In the genomic region with DNA sequence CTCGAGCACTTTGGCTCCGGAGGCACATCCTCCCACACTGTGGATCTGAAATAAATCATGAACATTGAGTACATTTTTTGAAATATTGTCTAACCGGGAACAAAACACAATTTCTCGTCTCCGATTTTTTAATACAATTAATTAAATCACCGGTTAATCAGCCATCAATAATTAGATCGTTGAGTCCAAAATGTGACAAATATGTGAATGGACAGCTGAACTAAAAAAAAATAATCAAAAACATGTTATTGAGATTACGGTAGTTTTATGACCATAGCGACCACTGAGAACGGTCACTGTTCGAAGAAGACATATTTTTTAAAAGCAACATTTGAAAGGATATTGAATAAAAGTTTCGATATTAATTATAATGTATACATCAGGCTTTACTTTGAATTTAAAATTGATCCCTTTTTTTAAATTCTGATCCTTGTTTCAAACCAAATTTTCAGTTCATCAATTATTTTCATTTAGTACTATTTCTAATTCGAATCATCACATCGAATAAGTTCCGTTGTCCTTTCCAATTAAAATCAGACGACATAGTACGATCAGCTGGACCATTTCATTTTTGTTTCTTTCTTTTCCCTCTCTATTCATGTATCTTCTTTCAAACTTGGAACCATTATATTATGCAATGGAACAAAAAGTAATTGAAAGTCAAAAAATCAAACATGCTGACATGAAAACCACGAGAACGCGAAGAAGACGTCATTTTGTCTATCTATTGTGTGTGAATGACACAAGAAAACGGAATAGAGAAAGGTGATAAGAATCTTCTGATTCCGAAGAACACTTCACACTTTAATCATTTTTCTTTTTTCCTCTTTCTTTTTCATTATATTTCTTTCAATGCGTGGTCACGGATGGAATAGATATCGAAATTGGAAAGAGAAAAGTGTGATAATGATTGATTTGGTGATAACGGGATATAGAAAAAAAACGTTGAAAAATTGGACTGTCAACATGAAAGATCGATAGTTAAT, we compare ENCODE assay signal across 7 worm cellular contexts.
A peak's percentile ranks its signal among the peaks of the same experiment; 100 is the strongest.
TF ChIP-seq lines count a peak whose summit lies in the region.

No protein-coding gene starts in this region.

TF ChIP-seq in whole organism, L1 larva, 84 proteins besides CTCF, POLR2A, EP300 and RAD21 (continues in another document):
- TF ChIP-seq ceh-8 (GFP tag; optimal IDR thresholded peaks at IDR 0.05; lab: Kevin White, UChicago) = no peak
- peak; percentile 51 for TF ChIP-seq lin-13 (GFP tag; optimal IDR thresholded peaks at IDR 0.05; lab: Kevin White, UChicago)
- TF ChIP-seq pag-3 (tag; optimal IDR thresholded peaks at IDR 0.05; lab: Kevin White, UChicago; ENCODE audit: borderline replicate concordance, insufficient read depth) = no peak
- TF ChIP-seq elt-3 (tag; optimal IDR thresholded peaks at IDR 0.05; lab: Kevin White, UChicago) = peak in 5 of 6 experiments; percentile 1 to 95 (median 28)
- peak; percentile 61 for TF ChIP-seq mep-1 (tag; optimal IDR thresholded peaks at IDR 0.05; lab: Kevin White, UChicago)
- TF ChIP-seq fkh-4 (tag; optimal IDR thresholded peaks at IDR 0.05; lab: Kevin White, UChicago; ENCODE audit: borderline replicate concordance) = no peak
- no peak for TF ChIP-seq aly-2 (tag; optimal IDR thresholded peaks at IDR 0.05; lab: Kevin White, UChicago)
- TF ChIP-seq mef-2 (tag; optimal IDR thresholded peaks at IDR 0.05; lab: Kevin White, UChicago) = no peak
- no peak for TF ChIP-seq unc-62 (GFP tag; optimal IDR thresholded peaks at IDR 0.05; lab: Kevin White, UChicago)
- TF ChIP-seq nhr-77 (tag; optimal IDR thresholded peaks at IDR 0.05; lab: Kevin White, UChicago) = no peak

TF ChIP-seq in whole organism, L2 larva, 48 proteins besides CTCF, POLR2A, EP300 and RAD21 (continues in another document):
- TF ChIP-seq C34F6.9 (tag; optimal IDR thresholded peaks at IDR 0.05; lab: Kevin White, UChicago) = peak; percentile 16
- peak; percentile 91 for TF ChIP-seq nhr-25 (tag; optimal IDR thresholded peaks at IDR 0.05; lab: Kevin White, UChicago)
- TF ChIP-seq ceh-82 (tag; optimal IDR thresholded peaks at IDR 0.05; lab: Kevin White, UChicago) = no peak
- TF ChIP-seq crh-2 (tag; optimal IDR thresholded peaks at IDR 0.05; lab: Kevin White, UChicago) = peak; percentile 89
- peak; percentile 46 for TF ChIP-seq nhr-129 (tag; optimal IDR thresholded peaks at IDR 0.05; lab: Kevin White, UChicago)
- TF ChIP-seq skn-1 (tag; optimal IDR thresholded peaks at IDR 0.05; lab: Kevin White, UChicago) = peak; percentile 43
- peak; percentile 96 for TF ChIP-seq sma-9 (GFP tag; optimal IDR thresholded peaks at IDR 0.05; lab: Kevin White, UChicago)
- no peak for TF ChIP-seq sma-9 (tag; optimal IDR thresholded peaks at IDR 0.05; lab: Kevin White, UChicago)
- TF ChIP-seq blmp-1 (tag; optimal IDR thresholded peaks at IDR 0.05; lab: Kevin White, UChicago; ENCODE audit: insufficient read depth) = peak; percentile 97
- TF ChIP-seq F13H6.1 (tag; optimal IDR thresholded peaks at IDR 0.05; lab: Kevin White, UChicago) = peak; percentile 60
- no peak for TF ChIP-seq elt-1 (tag; optimal IDR thresholded peaks at IDR 0.05; lab: Kevin White, UChicago)

TF ChIP-seq in whole organism, L3 larva, 47 proteins besides CTCF, POLR2A, EP300 and RAD21 (continues in another document):
- TF ChIP-seq nhr-25 (tag; optimal IDR thresholded peaks at IDR 0.05; lab: Kevin White, UChicago) (peak; percentile 48), eor-1 (tag; optimal IDR thresholded peaks at IDR 0.05; lab: Kevin White, UChicago) (no peak), mdl-1 (tag; optimal IDR thresholded peaks at IDR 0.05; lab: Kevin White, UChicago) (peak; percentile 73), unc-62 (GFP tag; optimal IDR thresholded peaks at IDR 0.05; lab: Kevin White, UChicago) (peak; percentile 69), lsy-12 (tag; optimal IDR thresholded peaks at IDR 0.05; lab: Kevin White, UChicago) (peak; percentile 50), R02D3.7 (tag; optimal IDR thresholded peaks at IDR 0.05; lab: Kevin White, UChicago) (no peak), nhr-12 (tag; optimal IDR thresholded peaks at IDR 0.05; lab: Kevin White, UChicago) (no peak), elt-2 (tag; optimal IDR thresholded peaks at IDR 0.05; lab: Kevin White, UChicago) (peak; percentile 100), hmg-11 (tag; optimal IDR thresholded peaks at IDR 0.05; lab: Kevin White, UChicago) (no peak), egl-27 (tag; optimal IDR thresholded peaks at IDR 0.05; lab: Kevin White, UChicago) (peak; percentile 65), elt-3 (tag; optimal IDR thresholded peaks at IDR 0.05; lab: Kevin White, UChicago) (peak; percentile 95 to 99 (median 95)), tbx-2 (tag; optimal IDR thresholded peaks at IDR 0.05; lab: Kevin White, UChicago) (no peak)

TF ChIP-seq in whole organism, L4 larva, 104 proteins besides CTCF, POLR2A, EP300 and RAD21 (continues in another document):
- TF ChIP-seq pqm-1 (tag; optimal IDR thresholded peaks at IDR 0.05; lab: Kevin White, UChicago) (peak; percentile 100), zfp-3 (GFP tag; conservative IDR thresholded peaks at IDR 0.05; lab: Robert Waterston, UW) (peak; percentile 61; the same call in 1 of the 2 replicates), dve-1 (tag; optimal IDR thresholded peaks at IDR 0.05; lab: Kevin White, UChicago; ENCODE audit: insufficient read depth) (peak; percentile 99), snpc-1.2 (GFP tag; IDR thresholded peaks at IDR 0.05; lab: Robert Waterston, UW) (no peak), snpc-4 (tag; optimal IDR thresholded peaks at IDR 0.05; lab: Kevin White, UChicago) (no peak), zfp-2 (tag; optimal IDR thresholded peaks at IDR 0.05; lab: Kevin White, UChicago) (no peak), F26F4.8 (GFP tag; conservative IDR thresholded peaks at IDR 0.05; lab: Robert Waterston, UW) (no peak), nhr-25 (tag; optimal IDR thresholded peaks at IDR 0.05; lab: Kevin White, UChicago; ENCODE audit: borderline replicate concordance, insufficient read depth) (peak; percentile 74), lsy-2 (tag; optimal IDR thresholded peaks at IDR 0.05; lab: Kevin White, UChicago) (peak; percentile 33 to 72), F49E8.2 (tag; optimal IDR thresholded peaks at IDR 0.05; lab: Kevin White, UChicago; ENCODE audit: borderline replicate concordance) (no peak), lin-13 (GFP tag; optimal IDR thresholded peaks at IDR 0.05; lab: Kevin White, UChicago) (peak; percentile 15)

TF ChIP-seq in whole organism, late embryonic, 69 proteins besides CTCF, POLR2A, EP300 and RAD21:
- TF ChIP-seq unc-55 (GFP tag; optimal IDR thresholded peaks at IDR 0.05; lab: Kevin White, UChicago) (peak; percentile 25), fkh-10 (GFP tag; optimal IDR thresholded peaks at IDR 0.05; lab: Kevin White, UChicago) (no peak), ama-1 (optimal IDR thresholded peaks at IDR 0.05; lab: Kevin White, UChicago) (no peak), hlh-6 (tag; optimal IDR thresholded peaks at IDR 0.05; lab: Kevin White, UChicago) (no peak), elt-2 (tag; optimal IDR thresholded peaks at IDR 0.05; lab: Kevin White, UChicago) (peak; percentile 92)

TF ChIP-seq in whole organism, mixed stage, embryonic, 35 proteins besides CTCF, POLR2A, EP300 and RAD21:
- TF ChIP-seq ceh-43 (GFP tag; optimal IDR thresholded peaks at IDR 0.05; lab: Kevin White, UChicago) (no peak), nhr-237 (tag; optimal IDR thresholded peaks at IDR 0.05; lab: Kevin White, UChicago) (no peak), bed-3 (GFP tag; optimal IDR thresholded peaks at IDR 0.05; lab: Kevin White, UChicago) (no peak), nhr-12 (tag; optimal IDR thresholded peaks at IDR 0.05; lab: Kevin White, UChicago) (no peak), unc-39 (tag; optimal IDR thresholded peaks at IDR 0.05; lab: Kevin White, UChicago) (no peak), elt-1 (tag; optimal IDR thresholded peaks at IDR 0.05; lab: Kevin White, UChicago; ENCODE audit: borderline replicate concordance, insufficient read depth) (no peak), lin-13 (tag; optimal IDR thresholded peaks at IDR 0.05; lab: Kevin White, UChicago) (no peak), mab-5 (tag; optimal IDR thresholded peaks at IDR 0.05; lab: Kevin White, UChicago) (no peak), elt-3 (tag; optimal IDR thresholded peaks at IDR 0.05; lab: Kevin White, UChicago) (peak; percentile 84), blmp-1 (tag; optimal IDR thresholded peaks at IDR 0.05; lab: Kevin White, UChicago) (peak; percentile 61), lin-32 (GFP tag; optimal IDR thresholded peaks at IDR 0.05; lab: Kevin White, UChicago) (no peak), flh-1 (GFP tag; optimal IDR thresholded peaks at IDR 0.05; lab: Kevin White, UChicago) (no peak), sem-2 (GFP tag; optimal IDR thresholded peaks at IDR 0.05; lab: Kevin White, UChicago) (no peak), ceh-39 (tag; optimal IDR thresholded peaks at IDR 0.05; lab: Kevin White, UChicago) (no peak), tbx-8 (GFP tag; optimal IDR thresholded peaks at IDR 0.05; lab: Kevin White, UChicago) (no peak), pha-4 (tag; optimal IDR thresholded peaks at IDR 0.05; lab: Kevin White, UChicago) (no peak)

TF ChIP-seq in whole organism, young adult, 124 proteins besides CTCF, POLR2A, EP300 and RAD21 (continues in another document):
- TF ChIP-seq Y53G8AR.9 (GFP tag; conservative IDR thresholded peaks at IDR 0.05; lab: Robert Waterston, UW) (no peak), cebp-1 (GFP tag; IDR thresholded peaks at IDR 0.05; lab: Robert Waterston, UW) (no peak), cebp-1 (tag; optimal IDR thresholded peaks at IDR 0.05; lab: Kevin White, UChicago) (peak; percentile 62), nhr-179 (tag; optimal IDR thresholded peaks at IDR 0.05; lab: Kevin White, UChicago) (no peak), mes-4 (tag; optimal IDR thresholded peaks at IDR 0.05; lab: Kevin White, UChicago) (no peak), F10E7.11 (tag; optimal IDR thresholded peaks at IDR 0.05; lab: Kevin White, UChicago) (no peak), tlf-1 (GFP tag; optimal IDR thresholded peaks at IDR 0.05; lab: Kevin White, UChicago) (peak; percentile 69), zim-3 (tag; optimal IDR thresholded peaks at IDR 0.05; lab: Kevin White, UChicago) (no peak), nhr-80 (tag; optimal IDR thresholded peaks at IDR 0.05; lab: Kevin White, UChicago) (peak; percentile 94), egrh-3 (GFP tag; IDR thresholded peaks at IDR 0.05; lab: Robert Waterston, UW) (no peak), attf-3 (GFP tag; conservative IDR thresholded peaks at IDR 0.05; lab: Robert Waterston, UW) (no peak), ztf-6 (GFP tag; IDR thresholded peaks at IDR 0.05; lab: Robert Waterston, UW) (no peak), xnd-1 (tag; optimal IDR thresholded peaks at IDR 0.05; lab: Kevin White, UChicago) (no peak), Y56A3A.18 (GFP tag; IDR thresholded peaks at IDR 0.05; lab: Robert Waterston, UW) (no peak), K12H6.12 (tag; optimal IDR thresholded peaks at IDR 0.05; lab: Kevin White, UChicago) (no peak), ceh-91 (GFP tag; IDR thresholded peaks at IDR 0.05; lab: Robert Waterston, UW) (no peak), lsy-27 (tag; optimal IDR thresholded peaks at IDR 0.05; lab: Kevin White, UChicago; ENCODE audit: borderline replicate concordance, insufficient read depth) (no peak), akir-1 (GFP tag; optimal IDR thresholded peaks at IDR 0.05; lab: Kevin White, UChicago) (no peak), nfya-2 (GFP tag; IDR thresholded peaks at IDR 0.05; lab: Robert Waterston, UW) (no peak), ccch-3 (GFP tag; optimal IDR thresholded peaks at IDR 0.05; lab: Kevin White, UChicago) (no peak), D2030.7 (GFP tag; IDR thresholded peaks at IDR 0.05; lab: Robert Waterston, UW) (no peak)
